Worm (Caenorhabditis elegans): ENCODE measurements around the gene del-10.

The del-10 gene

ce11 chrII:6475180-6475737, 6.7 kb downstream of the del-10 start, which contains the start of gene T28D9.16:
TSS of gene T28D9.16 (plus strand) at chrII:6475687.
- no peak for TF ChIP-seq ztf-11 (tag; optimal IDR thresholded peaks at IDR 0.05)
- no peak for TF ChIP-seq nhr-23 (tag; optimal IDR thresholded peaks at IDR 0.05)
- TF ChIP-seq lsy-2 (tag; optimal IDR thresholded peaks at IDR 0.05), result no peak
- TF ChIP-seq nhr-11 (tag; optimal IDR thresholded peaks at IDR 0.05), result no peak
- no peak for TF ChIP-seq crh-2 (tag; optimal IDR thresholded peaks at IDR 0.05)
- TF ChIP-seq R02D3.7 (tag; optimal IDR thresholded peaks at IDR 0.05), result no peak
- TF ChIP-seq nhr-21 (tag; optimal IDR thresholded peaks at IDR 0.05), result no peak
- no peak for TF ChIP-seq sem-4 (tag; optimal IDR thresholded peaks at IDR 0.05)
- no peak for TF ChIP-seq lin-11 (tag; optimal IDR thresholded peaks at IDR 0.05)
- TF ChIP-seq lin-39 (tag; optimal IDR thresholded peaks at IDR 0.05), result no peak
- TF ChIP-seq ztf-4 (tag; optimal IDR thresholded peaks at IDR 0.05), result no peak

- TF ChIP-seq crh-2 (tag; optimal IDR thresholded peaks at IDR 0.05), result no peak
- TF ChIP-seq ztf-4 (tag; optimal IDR thresholded peaks at IDR 0.05), result no peak
- no peak for TF ChIP-seq ama-1 (optimal IDR thresholded peaks at IDR 0.05)
- no peak for TF ChIP-seq nhr-237 (tag; optimal IDR thresholded peaks at IDR 0.05)
- TF ChIP-seq F13H6.1 (tag; optimal IDR thresholded peaks at IDR 0.05), result no peak
- no peak for TF ChIP-seq nhr-77 (tag; optimal IDR thresholded peaks at IDR 0.05)
- TF ChIP-seq blmp-1 (tag; optimal IDR thresholded peaks at IDR 0.05; ENCODE audit: insufficient read depth), result no peak
- TF ChIP-seq nhr-12 (tag; optimal IDR thresholded peaks at IDR 0.05), result no peak
- TF ChIP-seq nhr-23 (tag; optimal IDR thresholded peaks at IDR 0.05), result no peak
- no peak for TF ChIP-seq ZK546.5 (tag; optimal IDR thresholded peaks at IDR 0.05)
- TF ChIP-seq sem-4 (tag; optimal IDR thresholded peaks at IDR 0.05), result no peak
- no peak for TF ChIP-seq zag-1 (tag; optimal IDR thresholded peaks at IDR 0.05)
- TF ChIP-seq alr-1 (tag; optimal IDR thresholded peaks at IDR 0.05), result no peak
- TF ChIP-seq peb-1 (tag; optimal IDR thresholded peaks at IDR 0.05), result no peak
- no peak for TF ChIP-seq unc-55 (GFP tag; optimal IDR thresholded peaks at IDR 0.05)
- TF ChIP-seq nhr-25 (tag; optimal IDR thresholded peaks at IDR 0.05), result no peak
- no peak for TF ChIP-seq ceh-82 (tag; optimal IDR thresholded peaks at IDR 0.05)
- TF ChIP-seq elt-3 (tag; optimal IDR thresholded peaks at IDR 0.05), result no peak
- TF ChIP-seq nhr-6 (tag; optimal IDR thresholded peaks at IDR 0.05), result no peak
- TF ChIP-seq lin-13 (GFP tag; optimal IDR thresholded peaks at IDR 0.05), result no peak
Measured at ce11 chrII:6470985-6471384, 10.9 kb downstream of the del-10 start, which contains the start of gene dgk-5. TSS of gene dgk-5 (minus strand) at chrII:6471085.

ce11 chrII:6469340-6469739, 12.6 kb downstream of the del-10 start:
- no peak for TF ChIP-seq nhr-77 (tag; optimal IDR thresholded peaks at IDR 0.05)
- TF ChIP-seq fos-1 (tag; optimal IDR thresholded peaks at IDR 0.05), result peak; percentile 56

ce11 chrII:6454671-6455070, 27.3 kb downstream of the del-10 start, which contains the start of gene aptf-1:
TSS of gene aptf-1 (plus strand) at chrII:6454971.
- TF ChIP-seq R02D3.7 (tag; optimal IDR thresholded peaks at IDR 0.05), result no peak
- TF ChIP-seq ceh-82 (tag; optimal IDR thresholded peaks at IDR 0.05), result no peak
- TF ChIP-seq ZK546.5 (tag; optimal IDR thresholded peaks at IDR 0.05), result no peak
- TF ChIP-seq sma-3 (GFP tag; optimal IDR thresholded peaks at IDR 0.05), result no peak
- no peak for TF ChIP-seq dmd-4 (tag; optimal IDR thresholded peaks at IDR 0.05)
- no peak for TF ChIP-seq ama-1 (optimal IDR thresholded peaks at IDR 0.05)
- no peak for TF ChIP-seq peb-1 (tag; optimal IDR thresholded peaks at IDR 0.05)
- TF ChIP-seq lsy-2 (tag; optimal IDR thresholded peaks at IDR 0.05), result no peak
- TF ChIP-seq unc-62 (GFP tag; optimal IDR thresholded peaks at IDR 0.05), result no peak
- no peak for TF ChIP-seq nhr-21 (tag; optimal IDR thresholded peaks at IDR 0.05)
- no peak for TF ChIP-seq unc-55 (GFP tag; optimal IDR thresholded peaks at IDR 0.05)
- no peak for TF ChIP-seq crh-2 (tag; optimal IDR thresholded peaks at IDR 0.05)
- no peak for TF ChIP-seq sma-9 (GFP tag; optimal IDR thresholded peaks at IDR 0.05)
- no peak for TF ChIP-seq sma-9 (tag; optimal IDR thresholded peaks at IDR 0.05)
- no peak for TF ChIP-seq lin-11 (tag; optimal IDR thresholded peaks at IDR 0.05)
- TF ChIP-seq Y55F3AM.14 (GFP tag; optimal IDR thresholded peaks at IDR 0.05), result no peak
- no peak for TF ChIP-seq nhr-23 (tag; optimal IDR thresholded peaks at IDR 0.05)
- TF ChIP-seq elt-1 (tag; optimal IDR thresholded peaks at IDR 0.05), result no peak
- no peak for TF ChIP-seq zag-1 (tag; optimal IDR thresholded peaks at IDR 0.05)
- TF ChIP-seq ztf-4 (tag; optimal IDR thresholded peaks at IDR 0.05), result no peak

ce11 chrII:6453341-6453806, 28.6 kb downstream of the del-10 start, which contains the start of gene atg-16.2:
TSS of gene atg-16.2 (minus strand) at chrII:6453391.
- TF ChIP-seq sma-3 (GFP tag; optimal IDR thresholded peaks at IDR 0.05) (no peak), elt-3 (tag; optimal IDR thresholded peaks at IDR 0.05) (no peak), skn-1 (tag; optimal IDR thresholded peaks at IDR 0.05) (no peak), blmp-1 (tag; optimal IDR thresholded peaks at IDR 0.05; ENCODE audit: insufficient read depth) (no peak), dmd-4 (tag; optimal IDR thresholded peaks at IDR 0.05) (no peak), lin-11 (tag; optimal IDR thresholded peaks at IDR 0.05) (peak; percentile 9), peb-1 (tag; optimal IDR thresholded peaks at IDR 0.05) (no peak), elt-1 (tag; optimal IDR thresholded peaks at IDR 0.05) (no peak), Y55F3AM.14 (GFP tag; optimal IDR thresholded peaks at IDR 0.05) (no peak), zag-1 (tag; optimal IDR thresholded peaks at IDR 0.05) (no peak), nhr-11 (tag; optimal IDR thresholded peaks at IDR 0.05) (no peak), unc-39 (tag; optimal IDR thresholded peaks at IDR 0.05) (no peak), C34F6.9 (tag; optimal IDR thresholded peaks at IDR 0.05) (peak; percentile 78), unc-62 (GFP tag; optimal IDR thresholded peaks at IDR 0.05) (no peak), nhr-21 (tag; optimal IDR thresholded peaks at IDR 0.05) (peak; percentile 2), nhr-6 (tag; optimal IDR thresholded peaks at IDR 0.05) (no peak), ama-1 (optimal IDR thresholded peaks at IDR 0.05) (no peak), F13H6.1 (tag; optimal IDR thresholded peaks at IDR 0.05) (peak; percentile 30), R02D3.7 (tag; optimal IDR thresholded peaks at IDR 0.05) (no peak), lin-39 (tag; optimal IDR thresholded peaks at IDR 0.05) (no peak), mdl-1 (tag; optimal IDR thresholded peaks at IDR 0.05) (no peak), nhr-237 (tag; optimal IDR thresholded peaks at IDR 0.05) (no peak), ztf-1 (GFP tag; conservative IDR thresholded peaks at IDR 0.05) (no peak), nhr-129 (tag; optimal IDR thresholded peaks at IDR 0.05) (peak; percentile 79), snpc-4 (tag; optimal IDR thresholded peaks at IDR 0.05) (peak; percentile 14)
